Fruit fly (Drosophila melanogaster) whole organism, embryonic: ENCODE data around the gene CG17780.

Experiments
- Aef1 ChIP-seq: fragments of 200-800 bp; sonication (Bioruptor generic); IDR thresholded peaks from 3 replicates; pipeline ENCODE4 v1.3.6; 2022; ENCODE audit warnings: missing biosample characterization, missing genetic modification characterization
- Atf6 ChIP-seq: fragments of 200-800 bp; sonication (Bioruptor generic); IDR thresholded peaks from 2 replicates; pipeline ENCODE4 v1.3.6; 2022; ENCODE audit warnings: missing biosample characterization, missing genetic modification characterization
- Bdp1 ChIP-seq: fragments of 200-800 bp; sonication (Bioruptor generic); optimal IDR thresholded peaks from 3 replicates; lab custom pipeline; 2016; ENCODE audit warnings: missing biosample characterization, missing genetic modification characterization
- Bgb ChIP-seq: fragments of 200-800 bp; sonication (Bioruptor generic); IDR thresholded peaks from 2 replicates; pipeline ENCODE4 v1.3.6; 2022; ENCODE audit warnings: missing biosample characterization, missing genetic modification characterization; ENCODE audit not compliant: partially characterized antibody
- CG10431 ChIP-seq: fragments of 200-800 bp; sonication (Bioruptor generic); optimal IDR thresholded peaks from 3 replicates; lab custom pipeline; 2018; ENCODE audit warnings: missing biosample characterization, mild to moderate bottlenecking, missing genetic modification characterization
- CG10565 ChIP-seq: fragments of 200-800 bp; sonication (Bioruptor generic); optimal IDR thresholded peaks from 3 replicates; lab custom pipeline; 2016; ENCODE audit warnings: missing biosample characterization, mild to moderate bottlenecking, missing genetic modification characterization
- CG11456 ChIP-seq: fragments of 200-800 bp; sonication (Bioruptor generic); IDR thresholded peaks from 3 replicates; pipeline ENCODE4 v1.3.6; 2022; ENCODE audit warnings: missing biosample characterization, missing genetic modification characterization
- CG11723 ChIP-seq: fragments of 200-800 bp; sonication (Bioruptor generic); optimal IDR thresholded peaks from 2 replicates; lab custom pipeline; 2017; ENCODE audit warnings: missing biosample characterization, mild to moderate bottlenecking, missing genetic modification characterization
- CG12236 ChIP-seq: fragments of 200-800 bp; sonication (Bioruptor generic); optimal IDR thresholded peaks from 2 replicates; lab custom pipeline; 2016; ENCODE audit warnings: missing biosample characterization, missing genetic modification characterization
- CG12942 ChIP-seq: fragments of 200-800 bp; sonication (Bioruptor generic); optimal IDR thresholded peaks from 3 replicates; lab custom pipeline; 2016; ENCODE audit warnings: missing biosample characterization, missing genetic modification characterization
- CG13424 ChIP-seq: fragments of 200-800 bp; sonication (Bioruptor generic); optimal IDR thresholded peaks from 2 replicates; lab custom pipeline; 2019; ENCODE audit warnings: missing biosample characterization, mild to moderate bottlenecking, missing genetic modification characterization, moderate library complexity
- CG13775 ChIP-seq: fragments of 200-800 bp; sonication (Bioruptor generic); optimal IDR thresholded peaks from 3 replicates; lab custom pipeline; 2017; ENCODE audit warnings: missing biosample characterization, mild to moderate bottlenecking, missing genetic modification characterization
- CG14965 ChIP-seq: fragments of 200-800 bp; sonication (Bioruptor generic); optimal IDR thresholded peaks from 2 replicates; lab custom pipeline; 2016; ENCODE audit warnings: missing biosample characterization, missing genetic modification characterization, borderline replicate concordance
- CG15269 ChIP-seq: fragments of 200-800 bp; sonication (Bioruptor generic); optimal IDR thresholded peaks from 2 replicates; lab custom pipeline; 2018; ENCODE audit warnings: missing biosample characterization, mild to moderate bottlenecking, missing genetic modification characterization, moderate library complexity
- CG17361 ChIP-seq: fragments of 200-800 bp; sonication (Bioruptor generic); IDR thresholded peaks from 3 replicates; pipeline ENCODE4 v1.3.6; 2022; ENCODE audit warnings: missing biosample characterization, missing genetic modification characterization
- CG2129 ChIP-seq: fragments of 200-800 bp; sonication (Bioruptor generic); IDR thresholded peaks from 2 replicates; pipeline ENCODE4 v1.3.6; 2022; ENCODE audit warnings: missing biosample characterization, missing genetic modification characterization; ENCODE audit not compliant: partially characterized antibody
- CG3163 ChIP-seq: fragments of 200-800 bp; sonication (Bioruptor generic); optimal IDR thresholded peaks from 3 replicates; lab custom pipeline; 2016; ENCODE audit warnings: missing biosample characterization, missing genetic modification characterization
- CG33557 ChIP-seq: fragments of 200-800 bp; sonication (Bioruptor generic); optimal IDR thresholded peaks from 2 replicates; lab custom pipeline; 2019; ENCODE audit warnings: missing biosample characterization, mild to moderate bottlenecking, missing genetic modification characterization, moderate library complexity
- CG7372 ChIP-seq: fragments of 200-800 bp; sonication (Bioruptor generic); IDR thresholded peaks from 2 replicates; pipeline ENCODE4 v1.3.6; 2022; ENCODE audit warnings: missing biosample characterization, missing genetic modification characterization
- CG7928 ChIP-seq: fragments of 200-800 bp; sonication (Bioruptor generic); optimal IDR thresholded peaks from 2 replicates; lab custom pipeline; 2017; ENCODE audit warnings: missing biosample characterization, mild to moderate bottlenecking, missing genetic modification characterization
- CG8281 ChIP-seq: fragments of 200-800 bp; sonication (Bioruptor generic); optimal IDR thresholded peaks from 2 replicates; lab custom pipeline; 2018; ENCODE audit warnings: missing biosample characterization, mild to moderate bottlenecking, missing genetic modification characterization, moderate library complexity
- CG8924 ChIP-seq: fragments of 200-800 bp; optimal IDR thresholded peaks from 3 replicates; lab custom pipeline; 2019; ENCODE audit warnings: missing biosample characterization, mild to moderate bottlenecking, missing genetic modification characterization, moderate library complexity
- Camta ChIP-seq: fragments of 200-800 bp; sonication (Bioruptor generic); optimal IDR thresholded peaks from 2 replicates; lab custom pipeline; 2016; ENCODE audit warnings: missing biosample characterization, missing genetic modification characterization
- D19B ChIP-seq: fragments of 200-800 bp; sonication (Bioruptor generic); optimal IDR thresholded peaks from 2 replicates; lab custom pipeline; 2017; ENCODE audit warnings: missing biosample characterization, mild to moderate bottlenecking, missing genetic modification characterization
- Dll ChIP-seq: fragments of 200-800 bp; sonication (Bioruptor generic); IDR thresholded peaks from 4 replicates; pipeline ENCODE4 v1.3.6; 2022; ENCODE audit warnings: missing biosample characterization, missing genetic modification characterization; ENCODE audit not compliant: partially characterized antibody
- Dp ChIP-seq: fragments of 200-800 bp; sonication (Bioruptor generic); optimal IDR thresholded peaks from 2 replicates; lab custom pipeline; 2018; ENCODE audit warnings: missing biosample characterization, mild to moderate bottlenecking, missing genetic modification characterization, moderate library complexity
- HLHmδ ChIP-seq: fragments of 200-800 bp; sonication (Bioruptor generic); optimal IDR thresholded peaks from 2 replicates; lab custom pipeline; 2018; ENCODE audit warnings: missing biosample characterization, mild to moderate bottlenecking, missing genetic modification characterization, moderate library complexity
- Jarid2 ChIP-seq: fragments of 200-800 bp; sonication (Bioruptor generic); optimal IDR thresholded peaks from 3 replicates; lab custom pipeline; 2017; ENCODE audit warnings: mild to moderate bottlenecking, missing biosample characterization, missing genetic modification reagents, missing genetic modification characterization
- Myb ChIP-seq: fragments of 200-800 bp; sonication (Bioruptor generic); optimal IDR thresholded peaks from 2 replicates; lab custom pipeline; 2016; ENCODE audit warnings: missing biosample characterization, missing genetic modification characterization
- NFAT ChIP-seq: fragments of 200-800 bp; sonication (Bioruptor generic); IDR thresholded peaks from 2 replicates; pipeline ENCODE4 v1.3.6; 2022; ENCODE audit warnings: missing biosample characterization, missing genetic modification characterization
- Ravus ChIP-seq: fragments of 200-800 bp; sonication (Bioruptor generic); IDR thresholded peaks from 2 replicates; pipeline ENCODE4 v1.3.6; 2022; ENCODE audit warnings: missing biosample characterization, missing genetic modification characterization
- Side ChIP-seq: fragments of 200-800 bp; sonication (Bioruptor generic); optimal IDR thresholded peaks from 2 replicates; lab custom pipeline; 2016; ENCODE audit warnings: missing biosample characterization, missing genetic modification characterization
- Six4 ChIP-seq: fragments of 200-800 bp; sonication (Bioruptor generic); optimal IDR thresholded peaks from 2 replicates; lab custom pipeline; 2016; ENCODE audit warnings: missing biosample characterization, missing genetic modification characterization
- Sox100B ChIP-seq: fragments of 200-800 bp; sonication (Bioruptor generic); optimal IDR thresholded peaks from 3 replicates; lab custom pipeline; 2018; ENCODE audit warnings: missing biosample characterization, mild to moderate bottlenecking, missing genetic modification characterization
- YL-1 ChIP-seq: fragments of 200-800 bp; sonication (Bioruptor generic); optimal IDR thresholded peaks from 3 replicates; lab custom pipeline; 2017; ENCODE audit warnings: missing biosample characterization, mild to moderate bottlenecking, missing genetic modification characterization
- ab ChIP-seq: fragments of 200-800 bp; sonication (Bioruptor generic); optimal IDR thresholded peaks from 2 replicates; lab custom pipeline; 2016; ENCODE audit warnings: missing biosample characterization, missing genetic modification characterization
- ash1 ChIP-seq: fragments of 200-800 bp; sonication (Bioruptor generic); optimal IDR thresholded peaks from 2 replicates; lab custom pipeline; 2018; ENCODE audit warnings: missing biosample characterization, mild to moderate bottlenecking, missing genetic modification characterization
- gce ChIP-seq: fragments of 200-800 bp; sonication (Bioruptor generic); IDR thresholded peaks from 3 replicates; pipeline ENCODE4 v1.3.6; 2022; ENCODE audit warnings: missing biosample characterization, missing genetic modification characterization
- grn ChIP-seq: fragments of 200-800 bp; sonication (Bioruptor generic); optimal IDR thresholded peaks from 3 replicates; lab custom pipeline; 2017; ENCODE audit warnings: missing biosample characterization, missing genetic modification characterization
- lov ChIP-seq, 2 experiments: fragments of 200-800 bp in 1 of 2; fragments of >200 bp in 1 of 2; sonication (Bioruptor generic) in 1 of 2; IDR thresholded peaks in 1 of 2; optimal IDR thresholded peaks in 1 of 2; 2 replicates in 1 of 2; 3 replicates in 1 of 2; pipeline versions ENCODE4 v1.3.6 to Lab custom; 2017 to 2022; ENCODE audit warnings: missing biosample characterization in 1 of 2, missing genetic modification characterization in 1 of 2
- nerfin-2 ChIP-seq: fragments of 200-800 bp; sonication (Bioruptor generic); IDR thresholded peaks from 2 replicates; pipeline ENCODE4 v1.3.6; 2022; ENCODE audit warnings: missing biosample characterization, missing genetic modification characterization; ENCODE audit not compliant: partially characterized antibody
- nmo ChIP-seq: fragments of 200-800 bp; sonication (Bioruptor generic); optimal IDR thresholded peaks from 2 replicates; lab custom pipeline; 2018; ENCODE audit warnings: missing biosample characterization, mild to moderate bottlenecking, missing genetic modification characterization, moderate library complexity
- pros ChIP-seq: fragments of 200-800 bp; sonication (Bioruptor generic); optimal IDR thresholded peaks from 3 replicates; lab custom pipeline; 2019; ENCODE audit warnings: missing biosample characterization, mild to moderate bottlenecking, missing genetic modification characterization, moderate library complexity
- scrt ChIP-seq: fragments of 200-800 bp; sonication (Bioruptor generic); optimal IDR thresholded peaks from 2 replicates; lab custom pipeline; 2018; ENCODE audit warnings: missing biosample characterization, mild to moderate bottlenecking, missing genetic modification characterization, moderate library complexity
- sob ChIP-seq: fragments of 200-800 bp; sonication (Bioruptor generic); IDR thresholded peaks from 2 replicates; pipeline ENCODE4 v1.3.6; 2022; ENCODE audit warnings: missing biosample characterization, missing genetic modification characterization
- sr ChIP-seq: fragments of 200-800 bp; sonication (Bioruptor generic); IDR thresholded peaks from 3 replicates; pipeline ENCODE4 v1.3.6; 2022; ENCODE audit warnings: missing biosample characterization, missing genetic modification characterization
- toy ChIP-seq: fragments of 200-800 bp; sonication (Bioruptor generic); IDR thresholded peaks from 2 replicates; pipeline ENCODE4 v1.3.6; 2022; ENCODE audit warnings: missing biosample characterization, missing genetic modification characterization
- trh ChIP-seq: fragments of 200-800 bp; sonication (Bioruptor generic); optimal IDR thresholded peaks from 2 replicates; lab custom pipeline; 2016; ENCODE audit warnings: missing biosample characterization, missing genetic modification characterization
- unc-4 ChIP-seq: fragments of 200-800 bp; sonication (Bioruptor generic); IDR thresholded peaks from 2 replicates; pipeline ENCODE4 v1.3.6; 2022; ENCODE audit warnings: missing biosample characterization, missing genetic modification characterization; ENCODE audit not compliant: partially characterized antibody

CG17780 gene

dm6 chr3R:24333182-24333808 lies 51.6 kb downstream of the CG17780 start, which contains the start of the genes Rrp5 and Dis3 (continued):
- peak; percentile 38 for TF ChIP-seq Bdp1 (GFP tag; lab: Kevin White, UChicago)
- TF ChIP-seq Camta (GFP tag; lab: Kevin White, UChicago) = no peak
- peak; percentile 73 for TF ChIP-seq Myb
- TF ChIP-seq YL-1 = peak; percentile 97
- peak; percentile 77 for TF ChIP-seq sob
- peak; percentile 66 for TF ChIP-seq nmo (GFP tag; lab: Kevin White, UChicago)
- TF ChIP-seq CG17361 (GFP tag; lab: Robert Waterston, UW) = no peak
- no peak for TF ChIP-seq CG11723 (GFP tag; lab: Kevin White, UChicago)
- no peak for TF ChIP-seq CG12236 (GFP tag; lab: Kevin White, UChicago)
- no peak for TF ChIP-seq nerfin-2 (GFP tag; lab: Robert Waterston, UW)
- no peak for TF ChIP-seq CG2129 (GFP tag; lab: Robert Waterston, UW)
- TF ChIP-seq CG8924 (tag; lab: Kevin White, UChicago) = no peak
- TF ChIP-seq CG8281 (tag; lab: Kevin White, UChicago) = no peak
- TF ChIP-seq CG13424 (tag; lab: Kevin White, UChicago) = no peak
- no peak for TF ChIP-seq lov (optimal IDR thresholded peaks at IDR 0.05; lab: Kevin White, UChicago)
- TF ChIP-seq lov (GFP tag; IDR thresholded peaks at IDR 0.05; lab: Robert Waterston, UW) = 0 out of 3 replicates have a peak, but pooled peaks have one; percentile 4
- no peak for TF ChIP-seq scrt
- TF ChIP-seq Ravus (GFP tag; lab: Robert Waterston, UW) = no peak
- TF ChIP-seq Six4 = no peak
- TF ChIP-seq CG7372 (GFP tag; lab: Robert Waterston, UW) = 0 out of 2 replicates have a peak, but pooled peaks have one; percentile 31
- no peak for TF ChIP-seq ab (GFP tag; lab: Kevin White, UChicago)
- no peak for TF ChIP-seq CG15269
- TF ChIP-seq Bgb (GFP tag; lab: Robert Waterston, UW) = peak; percentile 44; the same call in 1 of the 2 replicates
- TF ChIP-seq Dll (GFP tag; lab: Robert Waterston, UW) = 0 out of 4 replicates have a peak, but pooled peaks have one; percentile 17
- TF ChIP-seq CG12942 (GFP tag; lab: Kevin White, UChicago) = no peak
- peak; percentile 42 for TF ChIP-seq CG13775 (GFP tag; lab: Kevin White, UChicago)
- no peak for TF ChIP-seq CG10565
- peak; percentile 74; the same call in 2 of the 3 replicates for TF ChIP-seq CG11456 (GFP tag; lab: Robert Waterston, UW)
- TF ChIP-seq Side (GFP tag; lab: Kevin White, UChicago) = peak; percentile 31
- no peak for TF ChIP-seq Sox100B (GFP tag; lab: Kevin White, UChicago)
- TF ChIP-seq trh = no peak
- TF ChIP-seq CG10431 (GFP tag; lab: Kevin White, UChicago) = no peak
- no peak for TF ChIP-seq sr (GFP tag; lab: Robert Waterston, UW)
- TF ChIP-seq Jarid2 (GFP tag; lab: Kevin White, UChicago) = no peak
- TF ChIP-seq Atf6 (GFP tag; lab: Robert Waterston, UW) = no peak
- no peak for TF ChIP-seq D19B (GFP tag; lab: Kevin White, UChicago)
- no peak for TF ChIP-seq CG7928
- no peak for TF ChIP-seq Aef1 (GFP tag; lab: Robert Waterston, UW)
- no peak for TF ChIP-seq CG14965 (GFP tag; lab: Kevin White, UChicago)
- 0 out of 2 replicates have a peak, but pooled peaks have one; percentile 10 for TF ChIP-seq toy (GFP tag; lab: Robert Waterston, UW)
- peak; percentile 39; the same call in 1 of the 2 replicates for TF ChIP-seq unc-4 (GFP tag; lab: Robert Waterston, UW)
- no peak for TF ChIP-seq CG33557 (GFP tag; lab: Kevin White, UChicago)
- no peak for TF ChIP-seq ash1 (GFP tag; lab: Kevin White, UChicago)
- no peak for TF ChIP-seq gce (GFP tag; lab: Robert Waterston, UW)
- TF ChIP-seq Dp = peak; percentile 64
- TF ChIP-seq CG3163 (GFP tag; lab: Kevin White, UChicago) = peak; percentile 14
- peak; percentile 79 for TF ChIP-seq NFAT
- no peak for TF ChIP-seq grn (GFP tag; lab: Kevin White, UChicago)
- no peak for TF ChIP-seq HLHmδ
- no peak for TF ChIP-seq pros (GFP tag; lab: Kevin White, UChicago)
